Fruit fly (Drosophila melanogaster) S2 (cell line): ENCODE results near the gene Spn77Ba.

Experiments
- CG8478 ChIP-seq: fragments of >200 bp; optimal IDR thresholded peaks from 2 replicates; lab custom pipeline; 2018
- CTCF ChIP-seq, 2 experiments: fragments of >200 bp; optimal IDR thresholded peaks; 2 replicates each; lab custom pipeline; 2018

DNA sequence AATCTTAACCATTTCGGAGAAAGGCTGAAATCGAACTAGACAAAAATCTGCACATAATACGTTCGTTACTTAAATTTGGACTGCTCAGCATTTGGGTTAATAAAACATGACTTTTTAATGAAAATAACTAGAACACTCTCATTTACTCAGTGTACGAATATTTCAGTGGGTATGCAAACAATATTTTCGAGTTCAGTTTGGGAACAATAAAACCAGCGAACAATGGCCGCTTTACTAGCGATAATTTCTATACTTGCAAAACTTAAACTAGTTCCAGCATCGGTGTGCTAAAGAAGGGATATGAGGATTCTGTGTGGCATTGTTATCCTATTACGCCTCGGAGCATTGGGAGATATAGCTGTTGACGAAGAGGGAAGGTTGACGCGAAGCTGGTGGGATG is 41.2 kb downstream of the Spn77Ba start, which contains the start of gene CG5665:
- TF ChIP-seq CG8478 (lab: Kevin White, UChicago): no peak
- TF ChIP-seq CTCF (optimal IDR thresholded peaks at IDR 0.05; lab: Kevin White, UChicago): no peak
